Fruit fly (Drosophila melanogaster) whole organism, embryonic: ENCODE measurements around the gene mTTF.

Source experiments
- Ada2b ChIP-seq: fragments of 200-800 bp; sonication (Bioruptor generic); IDR thresholded peaks from 2 replicates; pipeline ENCODE4 v1.3.6; 2022; ENCODE audit warnings: missing biosample characterization, missing genetic modification characterization
- Adf1 ChIP-seq: fragments of 200-800 bp; sonication (Bioruptor generic); IDR thresholded peaks from 2 replicates; pipeline ENCODE4 v1.3.6; 2022; ENCODE audit warnings: missing biosample characterization, missing genetic modification characterization
- Atf6 ChIP-seq: fragments of 200-800 bp; sonication (Bioruptor generic); IDR thresholded peaks from 2 replicates; pipeline ENCODE4 v1.3.6; 2022; ENCODE audit warnings: missing biosample characterization, missing genetic modification characterization
- C15 ChIP-seq: fragments of 200-800 bp; sonication (Bioruptor generic); IDR thresholded peaks from 3 replicates; pipeline ENCODE4 v1.3.6; 2022; ENCODE audit warnings: missing biosample characterization, missing genetic modification characterization
- CG10979 ChIP-seq: fragments of 200-800 bp; sonication (Bioruptor generic); optimal IDR thresholded peaks from 2 replicates; lab custom pipeline; 2018; ENCODE audit warnings: missing biosample characterization, mild to moderate bottlenecking, missing genetic modification characterization, moderate library complexity
- CG11560 ChIP-seq: fragments of 200-800 bp; sonication (Bioruptor generic); IDR thresholded peaks from 3 replicates; pipeline ENCODE4 v1.3.6; 2022; ENCODE audit warnings: missing biosample characterization, missing genetic modification characterization
- CG12104 ChIP-seq: fragments of 200-800 bp; sonication (Bioruptor generic); optimal IDR thresholded peaks from 3 replicates; lab custom pipeline; 2016; ENCODE audit warnings: missing biosample characterization, missing genetic modification characterization
- CG1603 ChIP-seq: fragments of 200-800 bp; sonication (Bioruptor generic); optimal IDR thresholded peaks from 2 replicates; lab custom pipeline; 2019; ENCODE audit warnings: missing biosample characterization, mild to moderate bottlenecking, missing genetic modification characterization, moderate library complexity
- CG17361 ChIP-seq: fragments of 200-800 bp; sonication (Bioruptor generic); IDR thresholded peaks from 3 replicates; pipeline ENCODE4 v1.3.6; 2022; ENCODE audit warnings: missing biosample characterization, missing genetic modification characterization
- CG17912 ChIP-seq: fragments of 200-800 bp; sonication (Bioruptor generic); optimal IDR thresholded peaks from 2 replicates; lab custom pipeline; 2018; ENCODE audit warnings: missing biosample characterization, mild to moderate bottlenecking, missing genetic modification characterization
- CG18262 ChIP-seq: fragments of 200-800 bp; optimal IDR thresholded peaks from 3 replicates; lab custom pipeline; 2019; ENCODE audit warnings: missing biosample characterization, mild to moderate bottlenecking, missing genetic modification characterization, moderate library complexity
- CG18599 ChIP-seq: fragments of 200-800 bp; sonication (Bioruptor generic); optimal IDR thresholded peaks from 3 replicates; lab custom pipeline; 2017; ENCODE audit warnings: missing biosample characterization, missing genetic modification characterization, mild to moderate bottlenecking, moderate library complexity, missing genetic modification reagents
- CG2712 ChIP-seq: fragments of 200-800 bp; optimal IDR thresholded peaks from 3 replicates; lab custom pipeline; 2019; ENCODE audit warnings: missing biosample characterization, mild to moderate bottlenecking, missing genetic modification characterization, moderate library complexity
- CG31441 ChIP-seq: fragments of 200-800 bp; sonication (Bioruptor generic); IDR thresholded peaks from 2 replicates; pipeline ENCODE4 v1.3.6; 2022; ENCODE audit warnings: missing biosample characterization, missing genetic modification characterization
- CG3163 ChIP-seq: fragments of 200-800 bp; sonication (Bioruptor generic); optimal IDR thresholded peaks from 3 replicates; lab custom pipeline; 2016; ENCODE audit warnings: missing biosample characterization, missing genetic modification characterization
- CG32532 ChIP-seq: fragments of 200-800 bp; sonication (Bioruptor generic); IDR thresholded peaks from 2 replicates; pipeline ENCODE4 v1.3.6; 2022; ENCODE audit warnings: missing biosample characterization, missing genetic modification characterization
- CG32772 ChIP-seq: fragments of 200-800 bp; sonication (Bioruptor generic); IDR thresholded peaks from 2 replicates; pipeline ENCODE4 v1.3.6; 2022; ENCODE audit warnings: missing biosample characterization, missing genetic modification characterization
- CG34376 ChIP-seq: fragments of 200-800 bp; sonication (Bioruptor generic); optimal IDR thresholded peaks from 2 replicates; lab custom pipeline; 2018; ENCODE audit warnings: missing biosample characterization, mild to moderate bottlenecking, missing genetic modification characterization
- CG4854 ChIP-seq: fragments of 200-800 bp; sonication (Bioruptor generic); optimal IDR thresholded peaks from 2 replicates; lab custom pipeline; 2016; ENCODE audit warnings: missing biosample characterization, missing genetic modification characterization, inconsistent platforms
- CG7786 ChIP-seq: fragments of 200-800 bp; sonication (Bioruptor generic); optimal IDR thresholded peaks from 2 replicates; lab custom pipeline; 2016; ENCODE audit warnings: missing biosample characterization, missing genetic modification characterization
- CG9437 ChIP-seq: fragments of 200-800 bp; sonication (Bioruptor generic); optimal IDR thresholded peaks from 2 replicates; lab custom pipeline; 2018; ENCODE audit warnings: missing biosample characterization, mild to moderate bottlenecking, missing genetic modification characterization
- D ChIP-seq, 2 experiments: fragments of 200-800 bp in 1 of 2; fragments of >200 bp in 1 of 2; sonication (Bioruptor generic) in 1 of 2; optimal IDR thresholded peaks; 2 replicates in 1 of 2; 3 replicates in 1 of 2; lab custom pipeline; 2017; ENCODE audit warnings: mild to moderate bottlenecking in 1 of 2, missing biosample characterization in 1 of 2, missing genetic modification characterization in 1 of 2, missing genetic modification reagents in 1 of 2
- D19A ChIP-seq: fragments of 200-800 bp; optimal IDR thresholded peaks from 3 replicates; lab custom pipeline; 2019; ENCODE audit warnings: missing biosample characterization, mild to moderate bottlenecking, missing genetic modification characterization, moderate library complexity
- Gug ChIP-seq: fragments of 200-800 bp; sonication (Bioruptor generic); IDR thresholded peaks from 4 replicates; pipeline ENCODE4 v1.3.6; 2022; ENCODE audit warnings: missing biosample characterization, missing genetic modification characterization
- H15 ChIP-seq: fragments of 200-800 bp; sonication (Bioruptor generic); IDR thresholded peaks from 3 replicates; pipeline ENCODE4 v1.3.6; 2022; ENCODE audit warnings: missing biosample characterization, missing genetic modification characterization
- HHEX ChIP-seq: fragments of 200-800 bp; sonication (Bioruptor generic); optimal IDR thresholded peaks from 3 replicates; lab custom pipeline; 2017; ENCODE audit warnings: missing biosample characterization, mild to moderate bottlenecking, missing genetic modification characterization, missing genetic modification reagents
- Hr78 ChIP-seq, 2 experiments: fragments of 200-800 bp in 1 of 2; fragments of >200 bp in 1 of 2; sonication (Bioruptor generic) in 1 of 2; optimal IDR thresholded peaks; 2 replicates each; lab custom pipeline; 2017 to 2019; ENCODE audit warnings: missing biosample characterization in 2 of 2, missing genetic modification characterization in 2 of 2, mild to moderate bottlenecking in 1 of 2, moderate library complexity in 1 of 2
- Hsf ChIP-seq: fragments of 200-800 bp; sonication (Bioruptor generic); optimal IDR thresholded peaks from 3 replicates; lab custom pipeline; 2016; ENCODE audit warnings: missing biosample characterization, missing genetic modification characterization
- Jarid2 ChIP-seq: fragments of 200-800 bp; sonication (Bioruptor generic); optimal IDR thresholded peaks from 3 replicates; lab custom pipeline; 2017; ENCODE audit warnings: mild to moderate bottlenecking, missing biosample characterization, missing genetic modification reagents, missing genetic modification characterization
- Med ChIP-seq: fragments of 200-800 bp; sonication (Bioruptor generic); peaks from one replicate; lab custom pipeline; 2016; ENCODE audit warnings: missing biosample characterization, missing genetic modification characterization, mild to moderate bottlenecking, inconsistent platforms, moderate library complexity
- Tbp ChIP-seq: fragments of >200 bp; optimal IDR thresholded peaks from 2 replicates; lab custom pipeline; 2018; ENCODE audit warnings: missing biosample characterization, missing genetic modification characterization
- YL-1 ChIP-seq: fragments of 200-800 bp; sonication (Bioruptor generic); optimal IDR thresholded peaks from 3 replicates; lab custom pipeline; 2017; ENCODE audit warnings: missing biosample characterization, mild to moderate bottlenecking, missing genetic modification characterization
- abd-A ChIP-seq: fragments of 200-800 bp; sonication (Bioruptor generic); optimal IDR thresholded peaks from 3 replicates; lab custom pipeline; 2019; ENCODE audit warnings: missing biosample characterization, mild to moderate bottlenecking, missing genetic modification characterization, moderate library complexity
- ara ChIP-seq: fragments of 200-800 bp; sonication (Bioruptor generic); IDR thresholded peaks from 2 replicates; pipeline ENCODE4 v1.3.6; 2022; ENCODE audit warnings: missing biosample characterization, missing genetic modification characterization
- az2 ChIP-seq: fragments of 200-800 bp; sonication (Bioruptor generic); optimal IDR thresholded peaks from 3 replicates; lab custom pipeline; 2016; ENCODE audit warnings: missing biosample characterization, missing genetic modification characterization
- btn ChIP-seq: fragments of 200-800 bp; sonication (Bioruptor generic); optimal IDR thresholded peaks from 2 replicates; lab custom pipeline; 2016; ENCODE audit warnings: missing biosample characterization, missing genetic modification characterization
- chm ChIP-seq: fragments of 200-800 bp; sonication (Bioruptor generic); IDR thresholded peaks from 2 replicates; pipeline ENCODE4 v1.3.6; 2022; ENCODE audit warnings: missing biosample characterization, missing genetic modification characterization
- dan ChIP-seq: fragments of 200-800 bp; sonication (Bioruptor generic); IDR thresholded peaks from 2 replicates; pipeline ENCODE4 v1.3.6; 2022; ENCODE audit warnings: missing biosample characterization, missing genetic modification characterization
- danr ChIP-seq: fragments of 200-800 bp; sonication (Bioruptor generic); IDR thresholded peaks from 2 replicates; pipeline ENCODE4 v1.3.6; 2022; ENCODE audit warnings: missing biosample characterization, missing genetic modification characterization
- disco-r ChIP-seq: fragments of 200-800 bp; sonication (Bioruptor generic); optimal IDR thresholded peaks from 2 replicates; lab custom pipeline; 2016; ENCODE audit warnings: missing biosample characterization, missing genetic modification characterization
- exex ChIP-seq: fragments of 200-800 bp; sonication (Bioruptor generic); optimal IDR thresholded peaks from 4 replicates; lab custom pipeline; 2018; ENCODE audit warnings: missing biosample characterization, mild to moderate bottlenecking, missing genetic modification characterization, moderate library complexity
- eyg ChIP-seq: fragments of 200-800 bp; sonication (Bioruptor generic); optimal IDR thresholded peaks from 3 replicates; lab custom pipeline; 2016; ENCODE audit warnings: missing biosample characterization, missing genetic modification characterization
- mirr ChIP-seq: fragments of 200-800 bp; sonication (Bioruptor generic); optimal IDR thresholded peaks from 3 replicates; lab custom pipeline; 2018; ENCODE audit warnings: missing biosample characterization, mild to moderate bottlenecking, missing genetic modification characterization
- pb ChIP-seq: fragments of 200-800 bp; sonication (Bioruptor generic); optimal IDR thresholded peaks from 3 replicates; lab custom pipeline; 2016; ENCODE audit warnings: missing biosample characterization, missing genetic modification characterization
- sens ChIP-seq: fragments of 200-800 bp; sonication (Bioruptor generic); peaks from one replicate; lab custom pipeline; 2016; ENCODE audit warnings: missing biosample characterization, missing genetic modification characterization
- sqz ChIP-seq: fragments of 200-800 bp; sonication (Bioruptor generic); optimal IDR thresholded peaks from 3 replicates; lab custom pipeline; 2018; ENCODE audit warnings: missing biosample characterization, mild to moderate bottlenecking, missing genetic modification characterization
- ssp ChIP-seq: fragments of 200-800 bp; sonication (Bioruptor generic); IDR thresholded peaks from 2 replicates; pipeline ENCODE4 v1.3.6; 2022; ENCODE audit warnings: missing biosample characterization, missing genetic modification characterization
- stc ChIP-seq: fragments of 200-800 bp; sonication (Bioruptor generic); IDR thresholded peaks from 2 replicates; pipeline ENCODE4 v1.3.6; 2022; ENCODE audit warnings: missing biosample characterization, missing genetic modification characterization
- sug ChIP-seq: fragments of 200-800 bp; optimal IDR thresholded peaks from 2 replicates; lab custom pipeline; 2019; ENCODE audit warnings: missing biosample characterization, mild to moderate bottlenecking, missing genetic modification characterization, moderate library complexity
- unpg ChIP-seq: fragments of 200-800 bp; sonication (Bioruptor generic); optimal IDR thresholded peaks from 3 replicates; lab custom pipeline; 2018; ENCODE audit warnings: missing biosample characterization, mild to moderate bottlenecking, missing genetic modification characterization, moderate library complexity

The mTTF gene

dm6 chr2L:14356793-14357372 is 8.3 kb upstream of the mTTF start (continued):
- TF ChIP-seq CG1603 (tag; lab: Kevin White, UChicago) (no peak), CG11560 (no peak), CG9437 (GFP tag; lab: Kevin White, UChicago) (no peak), Hr78 (GFP tag; optimal IDR thresholded peaks at IDR 0.05; lab: Kevin White, UChicago) (peak in 1 of 2 experiments; percentile 91), CG32772 (peak; percentile 52), Jarid2 (GFP tag; lab: Kevin White, UChicago) (no peak), eyg (GFP tag; lab: Kevin White, UChicago) (no peak), sqz (GFP tag; lab: Kevin White, UChicago) (peak; percentile 60), Gug (GFP tag; lab: Robert Waterston, UW) (no peak), chm (GFP tag; lab: Robert Waterston, UW) (0 out of 2 replicates have a peak, but pooled peaks have one; percentile 62), Med (GFP tag; lab: Kevin White, UChicago) (peak; percentile 76)
- TF ChIP-seq, all 482 proteins: peak for 10

- TF ChIP-seq sens (GFP tag; lab: Kevin White, UChicago) (peak; percentile 21), ara (no peak), Adf1 (GFP tag; lab: Robert Waterston, UW) (no peak), Med (GFP tag; lab: Kevin White, UChicago) (peak; percentile 30), sug (peak; percentile 32), disco-r (GFP tag; lab: Kevin White, UChicago) (no peak), abd-A (tag; lab: Kevin White, UChicago) (no peak), mirr (peak; percentile 65), CG10979 (no peak), Hr78 (GFP tag; optimal IDR thresholded peaks at IDR 0.05; lab: Kevin White, UChicago) (no peak), C15 (no peak), CG34376 (GFP tag; lab: Kevin White, UChicago) (peak; percentile 15), CG32532 (GFP tag; lab: Robert Waterston, UW) (no peak), exex (tag; lab: Kevin White, UChicago) (peak; percentile 90), stc (GFP tag; lab: Robert Waterston, UW) (no peak), unpg (no peak), H15 (GFP tag; lab: Robert Waterston, UW) (no peak)
Measured at dm6 chr2L:14356279-14356678, 7.7 kb upstream of the mTTF start.

dm6 chr2L:14355852-14356174 is 7.2 kb upstream of the mTTF start:
- TF ChIP-seq YL-1 (no peak), danr (GFP tag; lab: Robert Waterston, UW) (no peak), CG2712 (tag; lab: Kevin White, UChicago) (peak; percentile 2), az2 (GFP tag; lab: Kevin White, UChicago) (no peak), CG12104 (GFP tag; lab: Kevin White, UChicago) (peak; percentile 1), D19A (tag; lab: Kevin White, UChicago) (peak; percentile 62), CG7786 (GFP tag; lab: Kevin White, UChicago) (no peak), CG17912 (GFP tag; lab: Kevin White, UChicago) (no peak), pb (GFP tag; lab: Kevin White, UChicago) (no peak), ssp (GFP tag; lab: Robert Waterston, UW) (no peak), CG3163 (GFP tag; lab: Kevin White, UChicago) (no peak), Tbp (GFP tag; lab: Kevin White, UChicago) (no peak), CG4854 (GFP tag; lab: Kevin White, UChicago) (no peak), dan (GFP tag; lab: Robert Waterston, UW) (no peak), CG17361 (GFP tag; lab: Robert Waterston, UW) (0 out of 3 replicates have a peak, but pooled peaks have one; percentile 29), CG31441 (GFP tag; lab: Robert Waterston, UW) (0 out of 2 replicates have a peak, but pooled peaks have one; percentile 6), btn (GFP tag; lab: Kevin White, UChicago) (no peak), Hsf (GFP tag; lab: Kevin White, UChicago) (no peak), CG18262 (tag; lab: Kevin White, UChicago) (peak; percentile 18), Atf6 (GFP tag; lab: Robert Waterston, UW) (no peak), Ada2b (no peak), HHEX (no peak), CG18599 (GFP tag; lab: Kevin White, UChicago) (peak; percentile 7), D (optimal IDR thresholded peaks at IDR 0.05; lab: Kevin White, UChicago) (no peak), D (GFP tag; optimal IDR thresholded peaks at IDR 0.05; lab: Kevin White, UChicago) (no peak)
